Fruit fly (Drosophila melanogaster) whole organism, prepupa: Measurements from ENCODE around the gene Dhdds.

ENCODE experiments used
- Blimp-1 ChIP-seq: fragments of 200-800 bp; sonication (Bioruptor generic); optimal IDR thresholded peaks from 3 replicates; lab custom pipeline; 2017; ENCODE audit warnings: missing biosample characterization, missing genetic modification characterization, mild to moderate bottlenecking, moderate library complexity, missing genetic modification reagents
- CG10631 ChIP-seq: fragments of 200-800 bp; sonication (Bioruptor generic); optimal IDR thresholded peaks from 2 replicates; lab custom pipeline; 2016; ENCODE audit warnings: missing biosample characterization, missing genetic modification characterization
- CG10669 ChIP-seq: fragments of 200-800 bp; sonication (Bioruptor generic); optimal IDR thresholded peaks from 3 replicates; lab custom pipeline; 2018; ENCODE audit warnings: missing biosample characterization, mild to moderate bottlenecking, missing genetic modification characterization, moderate library complexity
- CG11762 ChIP-seq: fragments of 200-800 bp; sonication (Bioruptor generic); optimal IDR thresholded peaks from 3 replicates; lab custom pipeline; 2016; ENCODE audit warnings: missing biosample characterization, missing genetic modification characterization; ENCODE audit not compliant: insufficient read depth
- CG11902 ChIP-seq: fragments of 200-800 bp; sonication (Bioruptor generic); optimal IDR thresholded peaks from 3 replicates; lab custom pipeline; 2016; ENCODE audit warnings: missing biosample characterization, missing genetic modification characterization
- CG15336 ChIP-seq: fragments of 200-800 bp; sonication (Bioruptor generic); IDR thresholded peaks from 2 replicates; pipeline ENCODE4 v1.3.6; 2022; ENCODE audit warnings: missing biosample characterization, missing genetic modification characterization
- CG31627 ChIP-seq: fragments of 200-800 bp; sonication (Bioruptor generic); optimal IDR thresholded peaks from 3 replicates; lab custom pipeline; 2016; ENCODE audit warnings: missing biosample characterization, missing genetic modification characterization
- CG32006 ChIP-seq: fragments of 200-800 bp; sonication (Bioruptor generic); optimal IDR thresholded peaks from 3 replicates; lab custom pipeline; 2017; ENCODE audit warnings: missing biosample characterization, mild to moderate bottlenecking, missing genetic modification characterization
- CG34406 ChIP-seq: fragments of 200-800 bp; sonication (Bioruptor generic); optimal IDR thresholded peaks from 3 replicates; lab custom pipeline; 2016; ENCODE audit warnings: missing biosample characterization, missing genetic modification characterization
- CG3919 ChIP-seq: fragments of 200-800 bp; sonication (Bioruptor generic); optimal IDR thresholded peaks from 3 replicates; lab custom pipeline; 2016; ENCODE audit warnings: missing biosample characterization, missing genetic modification characterization
- CG4318 ChIP-seq: fragments of 200-800 bp; sonication (Bioruptor generic); optimal IDR thresholded peaks from 3 replicates; lab custom pipeline; 2017; ENCODE audit warnings: missing biosample characterization, mild to moderate bottlenecking, missing genetic modification characterization
- CG6792 ChIP-seq: fragments of 200-800 bp; sonication (Bioruptor generic); optimal IDR thresholded peaks from 3 replicates; lab custom pipeline; 2016; ENCODE audit warnings: missing biosample characterization, missing genetic modification characterization
- CG6808 ChIP-seq: fragments of 200-800 bp; sonication (Bioruptor generic); optimal IDR thresholded peaks from 3 replicates; lab custom pipeline; 2017; ENCODE audit warnings: missing biosample characterization, missing genetic modification characterization, mild to moderate bottlenecking, moderate library complexity, missing genetic modification reagents
- CG6854 ChIP-seq: fragments of 200-800 bp; sonication (Bioruptor generic); optimal IDR thresholded peaks from 2 replicates; lab custom pipeline; 2017; ENCODE audit warnings: missing biosample characterization, mild to moderate bottlenecking, missing genetic modification characterization
- CG7368 ChIP-seq: fragments of 200-800 bp; sonication (Bioruptor generic); optimal IDR thresholded peaks from 3 replicates; lab custom pipeline; 2016; ENCODE audit warnings: missing biosample characterization, missing genetic modification characterization
- Eip75B ChIP-seq: fragments of 200-800 bp; sonication (Bioruptor generic); optimal IDR thresholded peaks from 3 replicates; lab custom pipeline; 2016; ENCODE audit warnings: missing biosample characterization, missing genetic modification characterization
- Eip78C ChIP-seq: fragments of 200-800 bp; sonication (Bioruptor generic); peaks from one replicate; lab custom pipeline; 2016; ENCODE audit warnings: missing biosample characterization, missing genetic modification characterization
- Eip93F ChIP-seq: fragments of 200-800 bp; sonication (Bioruptor generic); optimal IDR thresholded peaks from 2 replicates; lab custom pipeline; 2016; ENCODE audit warnings: missing biosample characterization, mild to moderate bottlenecking, missing genetic modification characterization
- Ets96B ChIP-seq: fragments of 200-800 bp; optimal IDR thresholded peaks from 2 replicates; lab custom pipeline; 2019; ENCODE audit warnings: missing biosample characterization, mild to moderate bottlenecking, missing genetic modification characterization, moderate library complexity
- Gug ChIP-seq: fragments of 200-800 bp; sonication (Bioruptor generic); IDR thresholded peaks from 2 replicates; pipeline ENCODE4 v1.3.6; 2022; ENCODE audit warnings: missing biosample characterization, missing genetic modification characterization
- Hr39 ChIP-seq: fragments of 200-800 bp; sonication (Bioruptor generic); optimal IDR thresholded peaks from 2 replicates; lab custom pipeline; 2016; ENCODE audit warnings: missing biosample characterization, missing genetic modification characterization
- Hr4 ChIP-seq: fragments of 200-800 bp; sonication (Bioruptor generic); optimal IDR thresholded peaks from 3 replicates; lab custom pipeline; 2016; ENCODE audit warnings: missing biosample characterization, missing genetic modification characterization
- Met ChIP-seq: fragments of 200-800 bp; sonication (Bioruptor generic); optimal IDR thresholded peaks from 3 replicates; lab custom pipeline; 2016; ENCODE audit warnings: missing biosample characterization, missing genetic modification characterization
- OdsH ChIP-seq: fragments of 200-800 bp; sonication (Bioruptor generic); optimal IDR thresholded peaks from 3 replicates; lab custom pipeline; 2016; ENCODE audit warnings: missing biosample characterization, missing genetic modification characterization
- Sox102F ChIP-seq: fragments of 200-800 bp; sonication (Bioruptor generic); optimal IDR thresholded peaks from 2 replicates; lab custom pipeline; 2016; ENCODE audit warnings: missing biosample characterization, mild to moderate bottlenecking, missing genetic modification characterization
- Sox15 ChIP-seq: fragments of 200-800 bp; sonication (Bioruptor generic); optimal IDR thresholded peaks from 3 replicates; lab custom pipeline; 2016; ENCODE audit warnings: missing biosample characterization, missing genetic modification characterization
- achi ChIP-seq: fragments of 200-800 bp; sonication (Bioruptor generic); optimal IDR thresholded peaks from 3 replicates; lab custom pipeline; 2016; ENCODE audit warnings: missing biosample characterization, missing genetic modification characterization
- acj6 ChIP-seq: fragments of 200-800 bp; sonication (Bioruptor generic); optimal IDR thresholded peaks from 3 replicates; lab custom pipeline; 2016; ENCODE audit warnings: missing biosample characterization, missing genetic modification characterization
- cyc ChIP-seq: fragments of 200-800 bp; sonication (Bioruptor generic); optimal IDR thresholded peaks from 3 replicates; lab custom pipeline; 2016; ENCODE audit warnings: missing biosample characterization, missing genetic modification characterization
- dac ChIP-seq: fragments of 200-800 bp; sonication (Bioruptor generic); optimal IDR thresholded peaks from 2 replicates; lab custom pipeline; 2017; ENCODE audit warnings: missing biosample characterization, mild to moderate bottlenecking, missing genetic modification characterization
- dsx ChIP-seq: fragments of 200-800 bp; optimal IDR thresholded peaks from 3 replicates; lab custom pipeline; 2019; ENCODE audit warnings: missing biosample characterization, mild to moderate bottlenecking, missing genetic modification characterization, moderate library complexity; ENCODE audit not compliant: poor library complexity, severe bottlenecking
- eg ChIP-seq: fragments of 200-800 bp; sonication (Bioruptor generic); IDR thresholded peaks from 3 replicates; pipeline ENCODE4 v1.3.6; 2022; ENCODE audit warnings: missing biosample characterization, missing genetic modification characterization
- esn ChIP-seq: fragments of 200-800 bp; sonication (Bioruptor generic); optimal IDR thresholded peaks from 2 replicates; lab custom pipeline; 2016; ENCODE audit warnings: missing biosample characterization, mild to moderate bottlenecking, missing genetic modification characterization, moderate library complexity
- lz ChIP-seq: fragments of 200-800 bp; sonication (Bioruptor generic); optimal IDR thresholded peaks from 3 replicates; lab custom pipeline; 2016; ENCODE audit warnings: missing biosample characterization, missing genetic modification characterization
- net ChIP-seq: fragments of 200-800 bp; sonication (Bioruptor generic); optimal IDR thresholded peaks from 3 replicates; lab custom pipeline; 2016; ENCODE audit warnings: missing biosample characterization, missing genetic modification characterization
- pdm3 ChIP-seq: fragments of 200-800 bp; sonication (Bioruptor generic); optimal IDR thresholded peaks from 3 replicates; lab custom pipeline; 2016; ENCODE audit warnings: missing biosample characterization, missing genetic modification characterization
- salr ChIP-seq, 2 experiments: fragments of 200-800 bp; sonication (Bioruptor generic); optimal IDR thresholded peaks; 3 replicates each; lab custom pipeline; 2016 to 2018; ENCODE audit warnings: missing biosample characterization in 2 of 2, missing genetic modification characterization in 2 of 2, mild to moderate bottlenecking in 1 of 2
- spab ChIP-seq: fragments of 200-800 bp; sonication (Bioruptor generic); optimal IDR thresholded peaks from 2 replicates; lab custom pipeline; 2017; ENCODE audit warnings: missing biosample characterization, mild to moderate bottlenecking, missing genetic modification characterization, missing genetic modification reagents
- ss ChIP-seq, 2 experiments: fragments of 200-800 bp; sonication (Bioruptor generic); optimal IDR thresholded peaks; 2 replicates in 1 of 2; 3 replicates in 1 of 2; lab custom pipeline; 2017 to 2018; ENCODE audit warnings: mild to moderate bottlenecking in 2 of 2, missing biosample characterization in 2 of 2, missing genetic modification characterization in 2 of 2, moderate library complexity in 1 of 2
- svp ChIP-seq: fragments of 200-800 bp; sonication (Bioruptor generic); peaks from one replicate; lab custom pipeline; 2016; ENCODE audit warnings: missing biosample characterization, missing genetic modification characterization
- topi ChIP-seq: fragments of 200-800 bp; sonication (Bioruptor generic); optimal IDR thresholded peaks from 3 replicates; lab custom pipeline; 2016; ENCODE audit warnings: missing biosample characterization, missing genetic modification characterization
- vri ChIP-seq: fragments of 200-800 bp; sonication (Bioruptor generic); optimal IDR thresholded peaks from 3 replicates; lab custom pipeline; 2016; ENCODE audit warnings: missing biosample characterization, mild to moderate bottlenecking, missing genetic modification characterization

The Dhdds gene

DNA sequence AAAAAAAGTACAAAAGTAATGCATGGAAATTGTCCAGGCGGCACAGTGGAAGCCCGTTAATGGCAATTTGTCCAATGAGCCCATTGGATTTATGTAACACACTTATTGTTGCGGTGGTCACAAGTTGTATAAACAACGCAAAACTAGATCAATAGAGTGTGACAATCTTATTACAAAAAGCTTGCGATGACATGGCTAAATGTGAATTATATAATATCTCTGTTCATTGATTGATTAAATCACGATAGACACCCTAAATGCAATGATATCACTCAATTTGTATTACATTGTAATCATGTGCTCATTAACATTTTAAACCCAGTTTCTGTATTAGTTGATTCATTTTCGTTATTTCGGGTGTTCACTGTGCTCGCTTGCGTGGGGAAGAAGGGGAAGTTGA lies 44.9 kb upstream of the Dhdds start (continued):
- peak; percentile 7 for TF ChIP-seq spab (GFP tag; lab: Kevin White, UChicago)
- TF ChIP-seq Eip78C (GFP tag; lab: Kevin White, UChicago), result peak; percentile 82
- TF ChIP-seq CG7368 (GFP tag; lab: Kevin White, UChicago), result no peak
- peak; percentile 80 for TF ChIP-seq svp
- TF ChIP-seq vri, result no peak
- TF ChIP-seq dac (GFP tag; lab: Kevin White, UChicago), result peak; percentile 5
- TF ChIP-seq CG10631 (GFP tag; lab: Kevin White, UChicago), result peak; percentile 24
- peak; percentile 24 for TF ChIP-seq CG6792 (GFP tag; lab: Kevin White, UChicago)
- TF ChIP-seq CG6808 (GFP tag; lab: Kevin White, UChicago), result peak; percentile 48
- TF ChIP-seq Blimp-1 (GFP tag; lab: Kevin White, UChicago), result peak; percentile 4
- peak; percentile 60 for TF ChIP-seq esn
- peak; percentile 29; the same call in 1 of the 2 replicates for TF ChIP-seq CG15336 (GFP tag; lab: Robert Waterston, UW)
- peak; percentile 42 for TF ChIP-seq CG10669 (GFP tag; lab: Kevin White, UChicago)
- TF ChIP-seq topi (GFP tag; lab: Kevin White, UChicago), result peak; percentile 64

DNA sequence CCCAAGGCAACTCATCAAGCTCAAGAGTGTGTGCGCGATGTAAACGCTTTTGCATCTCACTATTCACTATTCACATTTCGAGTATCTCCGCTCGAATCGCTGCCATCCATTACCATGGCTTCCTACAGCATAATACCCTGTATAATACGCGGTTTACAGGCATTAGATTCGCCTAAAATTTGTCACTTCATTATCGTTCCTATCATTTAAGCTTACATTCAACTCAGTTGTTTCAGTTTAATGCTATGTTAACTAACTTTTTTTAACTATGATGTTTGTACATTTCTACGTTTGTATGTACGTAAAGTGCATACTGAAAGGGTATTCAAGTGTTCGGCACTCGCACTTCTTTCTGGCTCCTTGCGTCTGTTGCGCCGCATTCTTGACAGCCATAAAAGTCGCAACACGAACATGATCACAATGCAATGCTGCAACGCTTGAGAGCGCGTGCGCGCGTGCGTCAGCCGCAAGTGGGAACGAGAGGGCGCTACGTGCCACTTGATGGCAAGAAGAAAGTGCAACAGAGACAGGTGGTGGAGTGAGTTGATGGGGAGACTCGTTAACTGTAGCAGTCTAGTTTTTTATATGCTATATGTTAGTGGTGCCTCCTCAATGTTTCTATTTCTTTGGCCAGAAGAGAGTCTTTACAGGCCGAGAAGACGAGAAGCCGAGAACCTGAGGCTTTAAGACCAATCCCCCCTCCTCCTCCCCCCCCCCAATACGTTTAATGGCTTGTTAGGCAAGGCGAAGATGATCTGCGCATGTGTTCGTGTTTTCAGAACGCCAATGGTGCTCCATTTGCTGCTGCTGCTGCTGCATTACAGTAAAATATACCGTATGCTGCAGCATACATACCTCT lies 44.1 kb upstream of the Dhdds start:
- TF ChIP-seq Eip78C (GFP tag; lab: Kevin White, UChicago) (peak; percentile 67), OdsH (GFP tag; lab: Kevin White, UChicago) (peak; percentile 10), CG11762 (GFP tag; lab: Kevin White, UChicago) (no peak), Sox102F (GFP tag; lab: Kevin White, UChicago) (peak; percentile 2), CG34406 (GFP tag; lab: Kevin White, UChicago) (no peak), CG6792 (GFP tag; lab: Kevin White, UChicago) (peak; percentile 1), achi (GFP tag; lab: Kevin White, UChicago) (peak; percentile 9), topi (GFP tag; lab: Kevin White, UChicago) (peak; percentile 24), CG10631 (GFP tag; lab: Kevin White, UChicago) (peak; percentile 28), eg (GFP tag; lab: Robert Waterston, UW) (0 out of 3 replicates have a peak, but pooled peaks have one; percentile 31), salr (GFP tag; optimal IDR thresholded peaks at IDR 0.05; lab: Kevin White, UChicago) (no peak), CG32006 (GFP tag; lab: Kevin White, UChicago) (peak; percentile 43), Hr39 (GFP tag; lab: Kevin White, UChicago) (no peak), ss (GFP tag; optimal IDR thresholded peaks at IDR 0.05; lab: Kevin White, UChicago) (peak; percentile 13 to 83), dsx (GFP tag; lab: Kevin White, UChicago) (peak; percentile 30), CG4318 (GFP tag; lab: Kevin White, UChicago) (peak; percentile 3), CG6854 (GFP tag; lab: Kevin White, UChicago) (no peak), Ets96B (peak; percentile 2), Eip75B (GFP tag; lab: Kevin White, UChicago) (peak; percentile 3), Gug (GFP tag; lab: Robert Waterston, UW) (0 out of 2 replicates have a peak, but pooled peaks have one; percentile 9), esn (peak; percentile 1), pdm3 (GFP tag; lab: Kevin White, UChicago) (peak; percentile 9)

DNA sequence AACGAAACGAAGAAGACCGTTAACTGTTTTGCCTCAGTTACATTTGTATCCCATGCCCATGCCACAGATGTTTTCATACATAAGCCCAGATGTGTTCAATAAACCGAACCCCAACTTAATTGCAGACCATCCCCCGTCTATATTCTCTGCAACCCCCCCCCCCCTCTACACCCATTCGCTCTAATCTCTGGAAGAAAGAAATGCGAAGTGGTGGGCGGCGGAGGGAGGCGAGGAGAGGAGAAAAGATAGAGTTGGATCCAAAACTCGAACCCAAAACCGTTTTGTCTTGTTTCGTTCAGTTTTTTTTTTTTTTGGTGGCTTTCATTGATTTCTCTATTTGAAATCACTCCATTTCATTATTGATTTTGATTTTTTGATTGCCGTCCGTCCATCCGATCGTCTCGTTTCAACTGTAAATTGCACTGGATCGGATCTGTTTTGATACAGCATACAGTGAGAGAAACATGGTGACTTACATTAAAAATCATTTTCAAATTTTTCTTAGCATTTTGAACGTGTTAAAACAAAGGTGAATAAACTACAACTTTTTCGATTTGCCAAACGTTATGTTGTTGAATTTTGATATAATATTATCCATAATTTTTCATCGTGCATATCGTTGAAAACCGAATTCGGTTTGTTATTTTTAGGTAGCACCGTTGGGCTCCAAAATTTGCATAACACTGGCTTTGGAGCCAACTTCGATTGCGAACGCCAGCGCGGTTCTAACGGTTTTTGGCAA lies 42.5 kb upstream of the Dhdds start:
- TF ChIP-seq Hr39 (GFP tag; lab: Kevin White, UChicago), result peak; percentile 39
- TF ChIP-seq CG3919, result peak; percentile 42
- peak; percentile 59 for TF ChIP-seq CG15336 (GFP tag; lab: Robert Waterston, UW)
- TF ChIP-seq Hr4 (GFP tag; lab: Kevin White, UChicago), result peak; percentile 61
- TF ChIP-seq esn, result peak; percentile 51
- peak; percentile 39 for TF ChIP-seq CG31627 (GFP tag; lab: Kevin White, UChicago)
- no peak for TF ChIP-seq CG11902 (GFP tag; lab: Kevin White, UChicago)
- TF ChIP-seq acj6 (GFP tag; lab: Kevin White, UChicago), result peak; percentile 36
- no peak for TF ChIP-seq CG6808 (GFP tag; lab: Kevin White, UChicago)
- TF ChIP-seq CG7368 (GFP tag; lab: Kevin White, UChicago), result no peak
- TF ChIP-seq salr (GFP tag; optimal IDR thresholded peaks at IDR 0.05; lab: Kevin White, UChicago), result peak in 1 of 2 experiments; percentile 23
- peak; percentile 21 for TF ChIP-seq net
- peak; percentile 61 for TF ChIP-seq topi (GFP tag; lab: Kevin White, UChicago)
- peak; percentile 38 for TF ChIP-seq lz (GFP tag; lab: Kevin White, UChicago)
- TF ChIP-seq eg (GFP tag; lab: Robert Waterston, UW), result peak; percentile 60; the same call in 2 of the 3 replicates
- TF ChIP-seq cyc (GFP tag; lab: Kevin White, UChicago), result peak; percentile 37
- no peak for TF ChIP-seq Sox15 (GFP tag; lab: Kevin White, UChicago)
- TF ChIP-seq Eip93F (GFP tag; lab: Kevin White, UChicago), result no peak
- peak; percentile 35 for TF ChIP-seq Sox102F (GFP tag; lab: Kevin White, UChicago)
- TF ChIP-seq Eip78C (GFP tag; lab: Kevin White, UChicago), result peak; percentile 87
- peak; percentile 58 for TF ChIP-seq Met (GFP tag; lab: Kevin White, UChicago)
